Worm (Caenorhabditis elegans) whole organism, early embryonic: ENCODE results near the gene lin-15A.

Source experiments
- B0310.2 ChIP-seq: sonication (generic microtip); optimal IDR thresholded peaks from 2 replicates; lab custom pipeline; 2016; ENCODE audit warnings: mild to moderate bottlenecking, missing genetic modification characterization, missing compliant biosample characterization
- F13C5.2 ChIP-seq: sonication (generic microtip); optimal IDR thresholded peaks from 2 replicates; lab custom pipeline; 2017; ENCODE audit warnings: mild to moderate bottlenecking, missing genetic modification characterization, inconsistent platforms, missing compliant biosample characterization
- aly-1 ChIP-seq: sonication (generic microtip); optimal IDR thresholded peaks from 2 replicates; lab custom pipeline; 2016; ENCODE audit warnings: missing genetic modification characterization, missing compliant biosample characterization
- ama-1 ChIP-seq: fragments of 150-350 bp; optimal IDR thresholded peaks from 2 replicates; lab custom pipeline; 2014
- ceh-13 ChIP-seq: fragments of 200-800 bp; sonication (Bioruptor generic); optimal IDR thresholded peaks from 2 replicates; lab custom pipeline; 2018; ENCODE audit warnings: mild to moderate bottlenecking, missing genetic modification characterization, missing compliant biosample characterization
- ets-7 ChIP-seq: sonication (generic microtip); optimal IDR thresholded peaks from 2 replicates; lab custom pipeline; 2016; ENCODE audit warnings: missing genotype, missing genetic modification characterization, missing compliant biosample characterization
- flt-1 ChIP-seq: fragments of 200-800 bp; sonication (Bioruptor generic); IDR thresholded peaks from 2 replicates; pipeline ENCODE4 v1.3.6; 2022; ENCODE audit warnings: missing genetic modification characterization, missing compliant biosample characterization
- hmbx-1 ChIP-seq: sonication (generic microtip); optimal IDR thresholded peaks from 2 replicates; lab custom pipeline; 2016; ENCODE audit warnings: mild to moderate bottlenecking, missing genetic modification characterization, missing compliant biosample characterization
- hmg-4 ChIP-seq: fragments of 200-800 bp; sonication (Bioruptor generic); optimal IDR thresholded peaks from 2 replicates; lab custom pipeline; 2018; ENCODE audit warnings: mild to moderate bottlenecking, missing genetic modification characterization, missing compliant biosample characterization
- hnd-1 ChIP-seq: sonication (generic microtip); optimal IDR thresholded peaks from 2 replicates; lab custom pipeline; 2016; ENCODE audit warnings: missing genetic modification characterization, missing compliant biosample characterization
- pes-1 ChIP-seq: fragments of 200-800 bp; sonication (Bioruptor generic); IDR thresholded peaks from 2 replicates; pipeline ENCODE4 v1.3.6; 2022; ENCODE audit warnings: missing genetic modification reagents, missing genetic modification characterization, missing compliant biosample characterization
- scrt-1 ChIP-seq: fragments of 200-800 bp; sonication (Bioruptor generic); IDR thresholded peaks from 2 replicates; pipeline ENCODE4 v1.3.6; 2022; ENCODE audit warnings: missing genetic modification characterization, missing compliant biosample characterization
- tbx-11 ChIP-seq: fragments of 200-800 bp; sonication (Bioruptor generic); IDR thresholded peaks from 2 replicates; pipeline ENCODE4 v1.3.6; 2022; ENCODE audit warnings: missing genetic modification characterization, missing compliant biosample characterization
- tbx-37 ChIP-seq: fragments of 200-800 bp; sonication (Bioruptor generic); conservative IDR thresholded peaks from 2 replicates; pipeline ENCODE4 v1.3.6; 2022; ENCODE audit warnings: missing genetic modification reagents, missing genetic modification characterization, missing compliant biosample characterization

DNA sequence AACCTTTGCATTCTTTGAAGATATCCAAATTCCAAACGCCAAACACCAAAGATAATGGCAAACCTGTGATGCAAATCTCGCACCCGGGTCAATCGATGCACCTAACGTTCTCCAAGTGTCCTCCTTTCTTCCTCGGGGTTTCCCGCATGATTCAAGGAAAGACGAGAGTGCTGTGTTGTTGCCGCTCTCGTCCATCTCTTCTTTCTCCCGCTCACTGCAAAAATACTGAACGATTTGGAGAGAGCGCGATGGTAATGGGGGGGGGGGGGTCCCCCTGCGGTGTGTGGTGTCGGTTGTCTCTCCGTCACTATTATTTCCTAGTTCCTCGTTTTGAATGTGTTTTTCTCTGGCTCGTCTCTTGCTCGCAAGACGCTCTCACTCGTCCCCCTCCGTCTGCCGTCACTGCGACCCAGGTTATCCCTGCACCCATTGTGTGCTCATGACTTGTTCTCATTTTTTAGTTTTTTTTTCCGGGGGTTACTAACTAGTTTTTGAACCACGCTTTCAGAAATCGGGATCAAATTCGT lies 24.3 kb upstream of the lin-15A start:
- TF ChIP-seq ama-1 (no peak), ets-7 (peak; percentile 43), flt-1 (GFP tag; lab: Robert Waterston, UW) (peak; percentile 15; the same call in 1 of the 2 replicates), hmg-4 (GFP tag; lab: Kevin White, UChicago) (peak; percentile 87), tbx-37 (GFP tag; lab: Robert Waterston, UW) (no peak), ceh-13 (GFP tag; lab: Kevin White, UChicago) (no peak), tbx-11 (GFP tag; lab: Robert Waterston, UW) (no peak; the same call in 1 of the 2 replicates), B0310.2 (tag; lab: Kevin White, UChicago) (no peak), hnd-1 (no peak), pes-1 (peak; percentile 44), hmbx-1 (no peak), aly-1 (peak; percentile 49), F13C5.2 (tag; lab: Kevin White, UChicago) (peak; percentile 83), scrt-1 (GFP tag; lab: Robert Waterston, UW) (no peak)
